Fruit fly (Drosophila melanogaster) whole organism, prepupa: Measurements from ENCODE around the gene sing.
A peak's percentile ranks its signal among the peaks of the same experiment; 100 is the strongest.

ENCODE experiments used
- Blimp-1 ChIP-seq: fragments of 200-800 bp; sonication (Bioruptor generic); optimal IDR thresholded peaks from 3 replicates; lab custom pipeline; 2017; ENCODE audit warnings: missing biosample characterization, missing genetic modification characterization, mild to moderate bottlenecking, moderate library complexity, missing genetic modification reagents
- CG10631 ChIP-seq: fragments of 200-800 bp; sonication (Bioruptor generic); optimal IDR thresholded peaks from 2 replicates; lab custom pipeline; 2016; ENCODE audit warnings: missing biosample characterization, missing genetic modification characterization
- CG10669 ChIP-seq: fragments of 200-800 bp; sonication (Bioruptor generic); optimal IDR thresholded peaks from 3 replicates; lab custom pipeline; 2018; ENCODE audit warnings: missing biosample characterization, mild to moderate bottlenecking, missing genetic modification characterization, moderate library complexity
- CG11762 ChIP-seq: fragments of 200-800 bp; sonication (Bioruptor generic); optimal IDR thresholded peaks from 3 replicates; lab custom pipeline; 2016; ENCODE audit warnings: missing biosample characterization, missing genetic modification characterization; ENCODE audit not compliant: insufficient read depth
- CG11902 ChIP-seq: fragments of 200-800 bp; sonication (Bioruptor generic); optimal IDR thresholded peaks from 3 replicates; lab custom pipeline; 2016; ENCODE audit warnings: missing biosample characterization, missing genetic modification characterization
- CG15336 ChIP-seq: fragments of 200-800 bp; sonication (Bioruptor generic); IDR thresholded peaks from 2 replicates; pipeline ENCODE4 v1.3.6; 2022; ENCODE audit warnings: missing biosample characterization, missing genetic modification characterization
- CG1621 ChIP-seq: fragments of 200-800 bp; sonication (Bioruptor generic); optimal IDR thresholded peaks from 3 replicates; lab custom pipeline; 2018; ENCODE audit warnings: missing biosample characterization, mild to moderate bottlenecking, missing genetic modification characterization
- CG3032 ChIP-seq: fragments of 200-800 bp; optimal IDR thresholded peaks from 2 replicates; lab custom pipeline; 2019; ENCODE audit warnings: missing biosample characterization, mild to moderate bottlenecking, missing genetic modification characterization, moderate library complexity
- CG31627 ChIP-seq: fragments of 200-800 bp; sonication (Bioruptor generic); optimal IDR thresholded peaks from 3 replicates; lab custom pipeline; 2016; ENCODE audit warnings: missing biosample characterization, missing genetic modification characterization
- CG34406 ChIP-seq: fragments of 200-800 bp; sonication (Bioruptor generic); optimal IDR thresholded peaks from 3 replicates; lab custom pipeline; 2016; ENCODE audit warnings: missing biosample characterization, missing genetic modification characterization
- CG3919 ChIP-seq: fragments of 200-800 bp; sonication (Bioruptor generic); optimal IDR thresholded peaks from 3 replicates; lab custom pipeline; 2016; ENCODE audit warnings: missing biosample characterization, missing genetic modification characterization
- CG4318 ChIP-seq: fragments of 200-800 bp; sonication (Bioruptor generic); optimal IDR thresholded peaks from 3 replicates; lab custom pipeline; 2017; ENCODE audit warnings: missing biosample characterization, mild to moderate bottlenecking, missing genetic modification characterization
- CG6163 ChIP-seq: fragments of 200-800 bp; sonication (Bioruptor generic); IDR thresholded peaks from 3 replicates; pipeline ENCODE4 v1.3.6; 2022; ENCODE audit warnings: missing biosample characterization, missing genetic modification characterization
- CG6276 ChIP-seq: fragments of 200-800 bp; sonication (Bioruptor generic); optimal IDR thresholded peaks from 2 replicates; lab custom pipeline; 2017; ENCODE audit warnings: missing biosample characterization, mild to moderate bottlenecking, missing genetic modification characterization
- CG6792 ChIP-seq: fragments of 200-800 bp; sonication (Bioruptor generic); optimal IDR thresholded peaks from 3 replicates; lab custom pipeline; 2016; ENCODE audit warnings: missing biosample characterization, missing genetic modification characterization
- CG6854 ChIP-seq: fragments of 200-800 bp; sonication (Bioruptor generic); optimal IDR thresholded peaks from 2 replicates; lab custom pipeline; 2017; ENCODE audit warnings: missing biosample characterization, mild to moderate bottlenecking, missing genetic modification characterization
- CG8119 ChIP-seq: fragments of 200-800 bp; sonication (Bioruptor generic); IDR thresholded peaks from 3 replicates; pipeline ENCODE4 v1.3.6; 2022; ENCODE audit warnings: missing biosample characterization, missing genetic modification characterization
- CG8319 ChIP-seq: fragments of 200-800 bp; sonication (Bioruptor generic); optimal IDR thresholded peaks from 3 replicates; lab custom pipeline; 2016; ENCODE audit warnings: missing biosample characterization, missing genetic modification characterization
- CG8632 ChIP-seq: fragments of 200-800 bp; sonication (Bioruptor generic); optimal IDR thresholded peaks from 3 replicates; lab custom pipeline; 2016; ENCODE audit warnings: missing biosample characterization, missing genetic modification characterization
- CG9139 ChIP-seq: fragments of 200-800 bp; sonication (Bioruptor generic); optimal IDR thresholded peaks from 3 replicates; lab custom pipeline; 2017; ENCODE audit warnings: missing biosample characterization, mild to moderate bottlenecking, missing genetic modification characterization
- Eip75B ChIP-seq: fragments of 200-800 bp; sonication (Bioruptor generic); optimal IDR thresholded peaks from 3 replicates; lab custom pipeline; 2016; ENCODE audit warnings: missing biosample characterization, missing genetic modification characterization
- Eip78C ChIP-seq: fragments of 200-800 bp; sonication (Bioruptor generic); peaks from one replicate; lab custom pipeline; 2016; ENCODE audit warnings: missing biosample characterization, missing genetic modification characterization
- Eip93F ChIP-seq: fragments of 200-800 bp; sonication (Bioruptor generic); optimal IDR thresholded peaks from 2 replicates; lab custom pipeline; 2016; ENCODE audit warnings: missing biosample characterization, mild to moderate bottlenecking, missing genetic modification characterization
- Ets21C ChIP-seq: fragments of 200-800 bp; sonication (Bioruptor generic); optimal IDR thresholded peaks from 3 replicates; lab custom pipeline; 2016; ENCODE audit warnings: missing biosample characterization, missing genetic modification characterization
- Gug ChIP-seq: fragments of 200-800 bp; sonication (Bioruptor generic); IDR thresholded peaks from 2 replicates; pipeline ENCODE4 v1.3.6; 2022; ENCODE audit warnings: missing biosample characterization, missing genetic modification characterization
- Hr38 ChIP-seq: sonication (Bioruptor generic); optimal IDR thresholded peaks from 2 replicates; lab custom pipeline; 2016; ENCODE audit warnings: missing biosample characterization, missing genetic modification characterization
- Hr39 ChIP-seq: fragments of 200-800 bp; sonication (Bioruptor generic); optimal IDR thresholded peaks from 2 replicates; lab custom pipeline; 2016; ENCODE audit warnings: missing biosample characterization, missing genetic modification characterization
- Hr4 ChIP-seq: fragments of 200-800 bp; sonication (Bioruptor generic); optimal IDR thresholded peaks from 3 replicates; lab custom pipeline; 2016; ENCODE audit warnings: missing biosample characterization, missing genetic modification characterization
- Lpt ChIP-seq: fragments of 200-800 bp; sonication (Bioruptor generic); optimal IDR thresholded peaks from 3 replicates; lab custom pipeline; 2016; ENCODE audit warnings: missing biosample characterization, missing genetic modification characterization
- Met ChIP-seq: fragments of 200-800 bp; sonication (Bioruptor generic); optimal IDR thresholded peaks from 3 replicates; lab custom pipeline; 2016; ENCODE audit warnings: missing biosample characterization, missing genetic modification characterization
- Sox102F ChIP-seq: fragments of 200-800 bp; sonication (Bioruptor generic); optimal IDR thresholded peaks from 2 replicates; lab custom pipeline; 2016; ENCODE audit warnings: missing biosample characterization, mild to moderate bottlenecking, missing genetic modification characterization
- Sox14 ChIP-seq: fragments of 200-800 bp; sonication (Bioruptor generic); optimal IDR thresholded peaks from 3 replicates; lab custom pipeline; 2016; ENCODE audit warnings: missing biosample characterization, missing genetic modification characterization
- Sox15 ChIP-seq: fragments of 200-800 bp; sonication (Bioruptor generic); optimal IDR thresholded peaks from 3 replicates; lab custom pipeline; 2016; ENCODE audit warnings: missing biosample characterization, missing genetic modification characterization
- achi ChIP-seq: fragments of 200-800 bp; sonication (Bioruptor generic); optimal IDR thresholded peaks from 3 replicates; lab custom pipeline; 2016; ENCODE audit warnings: missing biosample characterization, missing genetic modification characterization
- acj6 ChIP-seq: fragments of 200-800 bp; sonication (Bioruptor generic); optimal IDR thresholded peaks from 3 replicates; lab custom pipeline; 2016; ENCODE audit warnings: missing biosample characterization, missing genetic modification characterization
- cyc ChIP-seq: fragments of 200-800 bp; sonication (Bioruptor generic); optimal IDR thresholded peaks from 3 replicates; lab custom pipeline; 2016; ENCODE audit warnings: missing biosample characterization, missing genetic modification characterization
- dac ChIP-seq: fragments of 200-800 bp; sonication (Bioruptor generic); optimal IDR thresholded peaks from 2 replicates; lab custom pipeline; 2017; ENCODE audit warnings: missing biosample characterization, mild to moderate bottlenecking, missing genetic modification characterization
- eg ChIP-seq: fragments of 200-800 bp; sonication (Bioruptor generic); IDR thresholded peaks from 3 replicates; pipeline ENCODE4 v1.3.6; 2022; ENCODE audit warnings: missing biosample characterization, missing genetic modification characterization
- esn ChIP-seq: fragments of 200-800 bp; sonication (Bioruptor generic); optimal IDR thresholded peaks from 2 replicates; lab custom pipeline; 2016; ENCODE audit warnings: missing biosample characterization, mild to moderate bottlenecking, missing genetic modification characterization, moderate library complexity
- fd59A ChIP-seq: fragments of 200-800 bp; sonication (Bioruptor generic); optimal IDR thresholded peaks from 2 replicates; lab custom pipeline; 2017; ENCODE audit warnings: missing biosample characterization, mild to moderate bottlenecking, missing genetic modification characterization, missing genetic modification reagents
- fd85E ChIP-seq: fragments of 200-800 bp; sonication (Bioruptor generic); optimal IDR thresholded peaks from 3 replicates; lab custom pipeline; 2016; ENCODE audit warnings: missing biosample characterization, missing genetic modification characterization
- fkh ChIP-seq: fragments of 200-800 bp; sonication (Bioruptor generic); optimal IDR thresholded peaks from 3 replicates; lab custom pipeline; 2017; ENCODE audit warnings: missing biosample characterization, mild to moderate bottlenecking, missing genetic modification characterization, moderate library complexity
- lz ChIP-seq: fragments of 200-800 bp; sonication (Bioruptor generic); optimal IDR thresholded peaks from 3 replicates; lab custom pipeline; 2016; ENCODE audit warnings: missing biosample characterization, missing genetic modification characterization
- net ChIP-seq: fragments of 200-800 bp; sonication (Bioruptor generic); optimal IDR thresholded peaks from 3 replicates; lab custom pipeline; 2016; ENCODE audit warnings: missing biosample characterization, missing genetic modification characterization
- pdm3 ChIP-seq: fragments of 200-800 bp; sonication (Bioruptor generic); optimal IDR thresholded peaks from 3 replicates; lab custom pipeline; 2016; ENCODE audit warnings: missing biosample characterization, missing genetic modification characterization
- ss ChIP-seq, 2 experiments: fragments of 200-800 bp; sonication (Bioruptor generic); optimal IDR thresholded peaks; 2 replicates in 1 of 2; 3 replicates in 1 of 2; lab custom pipeline; 2017 to 2018; ENCODE audit warnings: mild to moderate bottlenecking in 2 of 2, missing biosample characterization in 2 of 2, missing genetic modification characterization in 2 of 2, moderate library complexity in 1 of 2
- svp ChIP-seq: fragments of 200-800 bp; sonication (Bioruptor generic); peaks from one replicate; lab custom pipeline; 2016; ENCODE audit warnings: missing biosample characterization, missing genetic modification characterization
- topi ChIP-seq: fragments of 200-800 bp; sonication (Bioruptor generic); optimal IDR thresholded peaks from 3 replicates; lab custom pipeline; 2016; ENCODE audit warnings: missing biosample characterization, missing genetic modification characterization
- vri ChIP-seq: fragments of 200-800 bp; sonication (Bioruptor generic); optimal IDR thresholded peaks from 3 replicates; lab custom pipeline; 2016; ENCODE audit warnings: missing biosample characterization, mild to moderate bottlenecking, missing genetic modification characterization

Gene sing

dm6 chrX:16694477-16694876 lies 15.4 kb downstream of the sing start:
- TF ChIP-seq CG6854 (GFP tag; lab: Kevin White, UChicago) (no peak), esn (GFP tag; lab: Kevin White, UChicago) (no peak), CG11762 (GFP tag; lab: Kevin White, UChicago) (no peak), CG34406 (no peak), Gug (GFP tag; lab: Robert Waterston, UW) (no peak), CG1621 (no peak), cyc (GFP tag; lab: Kevin White, UChicago) (no peak), fkh (GFP tag; lab: Kevin White, UChicago) (peak; percentile 5), CG6163 (GFP tag; lab: Robert Waterston, UW) (no peak), vri (GFP tag; lab: Kevin White, UChicago) (no peak), eg (GFP tag; lab: Robert Waterston, UW) (peak; percentile 31; the same call in 1 of the 3 replicates), Sox102F (no peak), CG3032 (no peak), Hr39 (GFP tag; lab: Kevin White, UChicago) (no peak), CG15336 (GFP tag; lab: Robert Waterston, UW) (no peak), Eip78C (peak; percentile 53), CG10669 (no peak), ss (GFP tag; optimal IDR thresholded peaks at IDR 0.05; lab: Kevin White, UChicago) (no peak), Sox14 (GFP tag; lab: Kevin White, UChicago) (no peak), Eip75B (no peak), CG6792 (GFP tag; lab: Kevin White, UChicago) (no peak), fd59A (no peak), Hr38 (GFP tag; lab: Kevin White, UChicago) (no peak), CG10631 (GFP tag; lab: Kevin White, UChicago) (no peak), Lpt (GFP tag; lab: Kevin White, UChicago) (peak; percentile 4), achi (GFP tag; lab: Kevin White, UChicago) (peak; percentile 19), CG9139 (no peak), Sox15 (GFP tag; lab: Kevin White, UChicago) (no peak), pdm3 (GFP tag; lab: Kevin White, UChicago) (no peak), Eip93F (GFP tag; lab: Kevin White, UChicago) (no peak), acj6 (no peak), CG6276 (GFP tag; lab: Kevin White, UChicago) (no peak), Met (no peak), fd85E (GFP tag; lab: Kevin White, UChicago) (no peak), CG8319 (GFP tag; lab: Kevin White, UChicago) (no peak), svp (peak; percentile 36), CG4318 (no peak), CG8119 (GFP tag; lab: Robert Waterston, UW) (no peak), Hr4 (no peak), Ets21C (GFP tag; lab: Kevin White, UChicago) (no peak), CG8632 (GFP tag; lab: Kevin White, UChicago) (no peak), CG11902 (GFP tag; lab: Kevin White, UChicago) (no peak), dac (GFP tag; lab: Kevin White, UChicago) (no peak), CG31627 (GFP tag; lab: Kevin White, UChicago) (no peak), lz (GFP tag; lab: Kevin White, UChicago) (no peak), net (no peak), Blimp-1 (no peak), topi (no peak), CG3919 (GFP tag; lab: Kevin White, UChicago) (no peak)
- TF ChIP-seq, all 60 proteins: peak for 6
